Fruit fly (Drosophila melanogaster) whole organism: ENCODE results near the gene CG11583.

ENCODE experiments used
- CG8478 ChIP-seq: fragments of >200 bp; optimal IDR thresholded peaks from 2 replicates; lab custom pipeline; 2018; ENCODE audit warnings: inconsistent platforms
- Dll ChIP-seq: fragments of >200 bp; optimal IDR thresholded peaks from 2 replicates; lab custom pipeline; 2017
- pan ChIP-seq: fragments of >200 bp; optimal IDR thresholded peaks from 2 replicates; lab custom pipeline; 2017
- psq ChIP-seq: fragments of >200 bp; optimal IDR thresholded peaks from 2 replicates; lab custom pipeline; 2017

- TF ChIP-seq psq (no peak), Dll (lab: Kevin White, UChicago) (no peak), CG8478 (no peak), pan (lab: Kevin White, UChicago) (no peak)
Observed at dm6 chr3L:4254301-4254834, 28.2 kb downstream of the CG11583 start, which contains the start of the genes ago and CG1265.
